Worm (Caenorhabditis elegans) whole organism, L2 larva: ENCODE data around the gene rde-4.

Source experiments
- C34F6.9 ChIP-seq: fragments of 150-350 bp; optimal IDR thresholded peaks from 2 replicates; lab custom pipeline; 2014; ENCODE audit warnings: missing biosample characterization, missing genetic modification characterization
- F13H6.1 ChIP-seq: sonication (generic microtip); optimal IDR thresholded peaks from 2 replicates; lab custom pipeline; 2016; ENCODE audit warnings: missing genetic modification characterization, missing compliant biosample characterization
- Y55F3AM.14 ChIP-seq: fragments of 200-800 bp; sonication (Bioruptor generic); optimal IDR thresholded peaks from 2 replicates; lab custom pipeline; 2018; ENCODE audit warnings: mild to moderate bottlenecking, missing genetic modification characterization, missing compliant biosample characterization
- ama-1 ChIP-seq: fragments of 150-350 bp; optimal IDR thresholded peaks from 2 replicates; lab custom pipeline; 2018; ENCODE audit warnings: inconsistent platforms
- blmp-1 ChIP-seq: sonication (generic microtip); optimal IDR thresholded peaks from 2 replicates; lab custom pipeline; 2017; ENCODE audit warnings: missing genetic modification characterization, mild to moderate bottlenecking, missing compliant biosample characterization, antibody characterized with exemption, moderate library complexity; ENCODE audit not compliant: insufficient read depth
- ceh-16 ChIP-seq: fragments of 150-350 bp; optimal IDR thresholded peaks from 2 replicates; lab custom pipeline; 2014; ENCODE audit warnings: missing biosample characterization, missing genetic modification characterization
- ceh-82 ChIP-seq: fragments of 150-350 bp; optimal IDR thresholded peaks from 2 replicates; lab custom pipeline; 2014; ENCODE audit warnings: missing biosample characterization, missing genetic modification characterization
- crh-2 ChIP-seq: sonication (generic microtip); optimal IDR thresholded peaks from 2 replicates; lab custom pipeline; 2017; ENCODE audit warnings: missing biosample characterization, missing genetic modification characterization
- dmd-4 ChIP-seq: sonication (generic microtip); optimal IDR thresholded peaks from 2 replicates; lab custom pipeline; 2017; ENCODE audit warnings: missing biosample characterization, missing genetic modification characterization
- egl-27 ChIP-seq: sonication (generic microtip); optimal IDR thresholded peaks from 3 replicates; lab custom pipeline; 2017; ENCODE audit warnings: missing biosample characterization, missing genetic modification reagents, missing genetic modification characterization
- elt-1 ChIP-seq: fragments of 150-350 bp; optimal IDR thresholded peaks from 2 replicates; lab custom pipeline; 2014; ENCODE audit warnings: missing biosample characterization, missing genetic modification characterization
- elt-3 ChIP-seq: sonication (generic microtip); optimal IDR thresholded peaks from 2 replicates; lab custom pipeline; 2017; ENCODE audit warnings: missing biosample characterization, missing genetic modification characterization
- fos-1 ChIP-seq: fragments of 150-350 bp; optimal IDR thresholded peaks from 2 replicates; lab custom pipeline; 2014; ENCODE audit warnings: missing biosample characterization, missing genetic modification characterization
- gmeb-1 ChIP-seq: fragments of 150-350 bp; optimal IDR thresholded peaks from 2 replicates; lab custom pipeline; 2014; ENCODE audit warnings: missing biosample characterization, missing genetic modification characterization
- lin-13 ChIP-seq: fragments of 150-350 bp; optimal IDR thresholded peaks from 2 replicates; lab custom pipeline; 2014; ENCODE audit warnings: missing biosample characterization, missing genetic modification reagents, missing genetic modification characterization
- lin-39 ChIP-seq: fragments of 150-350 bp; optimal IDR thresholded peaks from 2 replicates; lab custom pipeline; 2014; ENCODE audit warnings: missing biosample characterization, missing genetic modification reagents, missing genetic modification characterization
- lsy-2 ChIP-seq, 2 experiments: fragments of 150-350 bp in 1 of 2; sonication (generic microtip) in 1 of 2; optimal IDR thresholded peaks; 2 replicates each; lab custom pipeline; 2014 to 2017; ENCODE audit warnings: missing biosample characterization in 2 of 2, missing genetic modification characterization in 2 of 2
- mab-5 ChIP-seq: fragments of 150-350 bp; optimal IDR thresholded peaks from 2 replicates; lab custom pipeline; 2014; ENCODE audit warnings: missing biosample characterization, missing genetic modification characterization
- mbf-1 ChIP-seq: sonication (generic microtip); optimal IDR thresholded peaks from 2 replicates; lab custom pipeline; 2017; ENCODE audit warnings: missing biosample characterization, missing genetic modification characterization
- mdl-1 ChIP-seq, 2 experiments: fragments of 150-350 bp in 1 of 2; sonication (generic microtip) in 1 of 2; optimal IDR thresholded peaks; 2 replicates each; lab custom pipeline; 2017; ENCODE audit warnings: missing biosample characterization in 2 of 2, missing genetic modification characterization in 2 of 2
- nhr-10 ChIP-seq: sonication (generic microtip); optimal IDR thresholded peaks from 2 replicates; lab custom pipeline; 2017; ENCODE audit warnings: missing biosample characterization, missing genetic modification characterization
- nhr-12 ChIP-seq: fragments of 150-350 bp; optimal IDR thresholded peaks from 2 replicates; lab custom pipeline; 2014; ENCODE audit warnings: missing biosample characterization, missing genetic modification characterization
- nhr-129 ChIP-seq: fragments of 150-350 bp; optimal IDR thresholded peaks from 2 replicates; lab custom pipeline; 2014; ENCODE audit warnings: missing biosample characterization, missing genetic modification characterization
- nhr-23 ChIP-seq: fragments of 150-350 bp; optimal IDR thresholded peaks from 2 replicates; lab custom pipeline; 2014; ENCODE audit warnings: missing biosample characterization, missing genetic modification reagents, missing genetic modification characterization
- nhr-237 ChIP-seq: fragments of 150-350 bp; optimal IDR thresholded peaks from 2 replicates; lab custom pipeline; 2014; ENCODE audit warnings: missing biosample characterization, missing genetic modification characterization
- nhr-25 ChIP-seq: fragments of 150-350 bp; sonication (generic microtip); optimal IDR thresholded peaks from 3 replicates; lab custom pipeline; 2014; ENCODE audit warnings: missing biosample characterization, missing genetic modification characterization
- nhr-6 ChIP-seq: fragments of 150-350 bp; optimal IDR thresholded peaks from 2 replicates; lab custom pipeline; 2014; ENCODE audit warnings: missing biosample characterization, missing genetic modification characterization
- peb-1 ChIP-seq: fragments of 150-350 bp; optimal IDR thresholded peaks from 2 replicates; lab custom pipeline; 2014; ENCODE audit warnings: missing biosample characterization, missing genetic modification characterization
- sma-3 ChIP-seq: sonication (generic microtip); optimal IDR thresholded peaks from 2 replicates; lab custom pipeline; 2016; ENCODE audit warnings: missing genetic modification reagents, missing genetic modification characterization, missing compliant biosample characterization
- sma-9 ChIP-seq, 2 experiments: fragments of 150-350 bp in 1 of 2; sonication (generic microtip) in 1 of 2; optimal IDR thresholded peaks; 2 replicates each; lab custom pipeline; 2014 to 2016; ENCODE audit warnings: missing genetic modification characterization in 2 of 2, mild to moderate bottlenecking in 1 of 2, missing biosample characterization in 1 of 2, missing compliant biosample characterization in 1 of 2, missing genetic modification reagents in 1 of 2, moderate library complexity in 1 of 2
- unc-39 ChIP-seq: fragments of 150-350 bp; optimal IDR thresholded peaks from 2 replicates; lab custom pipeline; 2014; ENCODE audit warnings: missing biosample characterization, missing genetic modification characterization
- unc-55 ChIP-seq: fragments of 150-350 bp; sonication (generic microtip); optimal IDR thresholded peaks from 3 replicates; lab custom pipeline; 2014; ENCODE audit warnings: missing biosample characterization, missing genetic modification reagents, missing genetic modification characterization
- zag-1 ChIP-seq: fragments of 150-350 bp; optimal IDR thresholded peaks from 2 replicates; lab custom pipeline; 2014; ENCODE audit warnings: missing biosample characterization, missing genetic modification characterization
- ztf-11 ChIP-seq: sonication (generic microtip); optimal IDR thresholded peaks from 2 replicates; lab custom pipeline; 2017; ENCODE audit warnings: missing biosample characterization, missing genetic modification characterization
- ztf-4 ChIP-seq: fragments of 150-350 bp; optimal IDR thresholded peaks from 2 replicates; lab custom pipeline; 2014; ENCODE audit warnings: missing biosample characterization, missing genetic modification characterization

Gene rde-4

ce11 chrIII:10214540-10214979, 3.9 kb downstream of the rde-4 start (continued):
- TF ChIP-seq peb-1 (tag; lab: Kevin White, UChicago) (no peak), unc-39 (tag; lab: Kevin White, UChicago) (no peak)
- TF ChIP-seq, all 48 proteins: peak for 15

ce11 chrIII:10211889-10212494, 6.5 kb downstream of the rde-4 start, which contains the start of the genes blos-1 and best-18:
Gene blos-1 (minus strand): TSS chrIII:10211946.
Gene best-18 (plus strand): TSS chrIII:10212396.
- TF ChIP-seq unc-55 (GFP tag; lab: Kevin White, UChicago) (peak; percentile 18), elt-3 (tag; lab: Kevin White, UChicago) (no peak), mbf-1 (tag; lab: Kevin White, UChicago) (no peak), lsy-2 (tag; optimal IDR thresholded peaks at IDR 0.05; lab: Kevin White, UChicago) (peak in 1 of 2 experiments; percentile 19), ztf-4 (tag; lab: Kevin White, UChicago) (no peak)

- TF ChIP-seq ama-1 (lab: Kevin White, UChicago) (no peak), nhr-12 (tag; lab: Kevin White, UChicago) (no peak), fos-1 (tag; lab: Kevin White, UChicago) (no peak), F13H6.1 (no peak), zag-1 (tag; lab: Kevin White, UChicago) (no peak), dmd-4 (tag; lab: Kevin White, UChicago) (no peak), lin-39 (no peak), mab-5 (tag; lab: Kevin White, UChicago) (no peak), gmeb-1 (tag; lab: Kevin White, UChicago) (no peak), ceh-82 (tag; lab: Kevin White, UChicago) (no peak), mbf-1 (tag; lab: Kevin White, UChicago) (no peak), nhr-23 (tag; lab: Kevin White, UChicago) (no peak), nhr-237 (tag; lab: Kevin White, UChicago) (no peak), nhr-6 (tag; lab: Kevin White, UChicago) (no peak), ztf-11 (no peak), sma-9 (GFP tag; optimal IDR thresholded peaks at IDR 0.05; lab: Kevin White, UChicago) (no peak), sma-9 (tag; optimal IDR thresholded peaks at IDR 0.05; lab: Kevin White, UChicago) (no peak), nhr-25 (tag; lab: Kevin White, UChicago) (no peak), nhr-10 (tag; lab: Kevin White, UChicago) (no peak), unc-55 (GFP tag; lab: Kevin White, UChicago) (no peak)
- TF ChIP-seq, all 48 proteins: peak for 0
Measured at ce11 chrIII:10209703-10210102, 8.7 kb downstream of the rde-4 start, which contains the start of gene T20G5.9. Gene T20G5.9 (plus strand): TSS chrIII:10209840.

- TF ChIP-seq lin-13 (GFP tag; lab: Kevin White, UChicago) (no peak), mbf-1 (tag; lab: Kevin White, UChicago) (no peak), zag-1 (tag; lab: Kevin White, UChicago) (no peak), blmp-1 (tag; lab: Kevin White, UChicago) (no peak), sma-3 (GFP tag; lab: Kevin White, UChicago) (no peak), peb-1 (tag; lab: Kevin White, UChicago) (no peak), egl-27 (tag; lab: Kevin White, UChicago) (no peak), F13H6.1 (no peak), nhr-10 (tag; lab: Kevin White, UChicago) (no peak), mdl-1 (tag; optimal IDR thresholded peaks at IDR 0.05; lab: Kevin White, UChicago) (no peak), nhr-6 (tag; lab: Kevin White, UChicago) (no peak), elt-1 (tag; lab: Kevin White, UChicago) (no peak), ceh-82 (tag; lab: Kevin White, UChicago) (no peak), Y55F3AM.14 (GFP tag; lab: Kevin White, UChicago) (no peak), sma-9 (GFP tag; optimal IDR thresholded peaks at IDR 0.05; lab: Kevin White, UChicago) (no peak), sma-9 (tag; optimal IDR thresholded peaks at IDR 0.05; lab: Kevin White, UChicago) (no peak), crh-2 (tag; lab: Kevin White, UChicago) (no peak), ceh-16 (tag; lab: Kevin White, UChicago) (no peak), nhr-129 (tag; lab: Kevin White, UChicago) (no peak), fos-1 (tag; lab: Kevin White, UChicago) (no peak), C34F6.9 (tag; lab: Kevin White, UChicago) (no peak)
Measured at ce11 chrIII:10206352-10206751, 12.1 kb downstream of the rde-4 start.
